Comparison of ENCODE assay signal across 6 fruit fly cellular contexts in genomic region chr3L:1730873-1731272, dm6.
A peak's percentile ranks its signal among the peaks of the same experiment; 100 is the strongest.
TF ChIP-seq lines count a peak whose summit lies in the region.

Gene drpr, minus strand, starts transcription at chr3L:1731107.

- TF ChIP-seq CTCF in S2 (optimal IDR thresholded peaks at IDR 0.05; lab: Kevin White, UChicago) = peak; percentile 24 to 40
- TF ChIP-seq CTCF in whole organism, embryonic (GFP tag; optimal IDR thresholded peaks at IDR 0.05; lab: Kevin White, UChicago) = no peak

TF ChIP-seq in whole organism, adult, 20 proteins besides CTCF, POLR2A, EP300 and RAD21 (continues in another document):
- peak; percentile 31 for TF ChIP-seq CG1620 (GFP tag; optimal IDR thresholded peaks at IDR 0.05; lab: Kevin White, UChicago)
- TF ChIP-seq cnc (optimal IDR thresholded peaks at IDR 0.05; lab: Kevin White, UChicago) = no peak
- TF ChIP-seq Hr96 (GFP tag; optimal IDR thresholded peaks at IDR 0.05; lab: Kevin White, UChicago) = no peak
- no peak for TF ChIP-seq CG5204 (GFP tag; optimal IDR thresholded peaks at IDR 0.05; lab: Kevin White, UChicago)
- peak; percentile 31 for TF ChIP-seq toe (GFP tag; optimal IDR thresholded peaks at IDR 0.05; lab: Kevin White, UChicago)
- peak; percentile 45 for TF ChIP-seq bab1 (GFP tag; optimal IDR thresholded peaks at IDR 0.05; lab: Kevin White, UChicago)
- TF ChIP-seq ovo (GFP tag; optimal IDR thresholded peaks at IDR 0.05; lab: Kevin White, UChicago) = no peak
- peak; percentile 37 for TF ChIP-seq cic (GFP tag; optimal IDR thresholded peaks at IDR 0.05; lab: Kevin White, UChicago)
- TF ChIP-seq kay (GFP tag; lab: Kevin White, UChicago; ENCODE audit: borderline replicate concordance) = no peak
- peak; percentile 21 for TF ChIP-seq CG11617 (GFP tag; optimal IDR thresholded peaks at IDR 0.05; lab: Kevin White, UChicago)
- peak; percentile 36 for TF ChIP-seq Crg-1 (GFP tag; optimal IDR thresholded peaks at IDR 0.05; lab: Kevin White, UChicago)
- no peak for TF ChIP-seq Clk (GFP tag; optimal IDR thresholded peaks at IDR 0.05; lab: Kevin White, UChicago)
- TF ChIP-seq Mnt (GFP tag; optimal IDR thresholded peaks at IDR 0.05; lab: Kevin White, UChicago) = peak; percentile 22
- no peak for TF ChIP-seq CG33017 (tag; optimal IDR thresholded peaks at IDR 0.05; lab: Kevin White, UChicago)
- peak; percentile 23 for TF ChIP-seq CG12768 (GFP tag; optimal IDR thresholded peaks at IDR 0.05; lab: Kevin White, UChicago)
- TF ChIP-seq tj (GFP tag; optimal IDR thresholded peaks at IDR 0.05; lab: Kevin White, UChicago) = peak; percentile 69
- TF ChIP-seq CG7101 (tag; optimal IDR thresholded peaks at IDR 0.05; lab: Kevin White, UChicago) = peak; percentile 44
- TF ChIP-seq CG14711 (tag; optimal IDR thresholded peaks at IDR 0.05; lab: Kevin White, UChicago) = peak; percentile 18

TF ChIP-seq in whole organism, embryonic, 481 proteins besides CTCF, POLR2A, EP300 and RAD21 (continues in another document):
- TF ChIP-seq CG10979 (tag; optimal IDR thresholded peaks at IDR 0.05; lab: Kevin White, UChicago) (peak; percentile 20), run (tag; optimal IDR thresholded peaks at IDR 0.05; lab: Kevin White, UChicago) (peak; percentile 16), ewg (GFP tag; optimal IDR thresholded peaks at IDR 0.05; lab: Kevin White, UChicago) (peak; percentile 64), luna (GFP tag; optimal IDR thresholded peaks at IDR 0.05; lab: Kevin White, UChicago) (no peak), tna (GFP tag; IDR thresholded peaks at IDR 0.05; lab: Robert Waterston, UW; ENCODE audit: partially characterized antibody) (peak; percentile 42; the same call in 1 of the 2 replicates), ftz-f1 (GFP tag; optimal IDR thresholded peaks at IDR 0.05; lab: Kevin White, UChicago) (peak; percentile 1), Dfd (GFP tag; optimal IDR thresholded peaks at IDR 0.05; lab: Kevin White, UChicago) (no peak), dan (GFP tag; IDR thresholded peaks at IDR 0.05; lab: Robert Waterston, UW) (no peak), CG4282 (GFP tag; optimal IDR thresholded peaks at IDR 0.05; lab: Kevin White, UChicago) (no peak), CG4617 (GFP tag; optimal IDR thresholded peaks at IDR 0.05; lab: Kevin White, UChicago; ENCODE audit: borderline replicate concordance) (peak; percentile 60), E2f2 (GFP tag; IDR thresholded peaks at IDR 0.05; lab: Robert Waterston, UW) (peak; percentile 77), CG13296 (GFP tag; optimal IDR thresholded peaks at IDR 0.05; lab: Kevin White, UChicago) (peak; percentile 37), CG2202 (tag; optimal IDR thresholded peaks at IDR 0.05; lab: Kevin White, UChicago) (peak; percentile 6), NfI (GFP tag; optimal IDR thresholded peaks at IDR 0.05; lab: Kevin White, UChicago) (peak; percentile 39), gfzf (GFP tag; optimal IDR thresholded peaks at IDR 0.05; lab: Kevin White, UChicago) (peak; percentile 94), HmgD (GFP tag; optimal IDR thresholded peaks at IDR 0.05; lab: Kevin White, UChicago) (peak; percentile 9), CG7987 (GFP tag; optimal IDR thresholded peaks at IDR 0.05; lab: Kevin White, UChicago) (peak; percentile 62)

TF ChIP-seq in whole organism, prepupa, 60 proteins besides CTCF, POLR2A, EP300 and RAD21 (continues in another document):
- peak; percentile 47 for TF ChIP-seq topi (GFP tag; optimal IDR thresholded peaks at IDR 0.05; lab: Kevin White, UChicago)
- TF ChIP-seq fd85E (GFP tag; optimal IDR thresholded peaks at IDR 0.05; lab: Kevin White, UChicago) = no peak
- peak; percentile 16 for TF ChIP-seq CG3919 (GFP tag; optimal IDR thresholded peaks at IDR 0.05; lab: Kevin White, UChicago)
- peak; percentile 31 for TF ChIP-seq lz (GFP tag; optimal IDR thresholded peaks at IDR 0.05; lab: Kevin White, UChicago)
- TF ChIP-seq CG16779 (tag; optimal IDR thresholded peaks at IDR 0.05; lab: Kevin White, UChicago) = peak; percentile 1
- TF ChIP-seq CG10669 (GFP tag; optimal IDR thresholded peaks at IDR 0.05; lab: Kevin White, UChicago) = no peak
- peak; percentile 72 for TF ChIP-seq svp (GFP tag; lab: Kevin White, UChicago)
- peak; percentile 24 for TF ChIP-seq Met (GFP tag; optimal IDR thresholded peaks at IDR 0.05; lab: Kevin White, UChicago)
- peak; percentile 30 for TF ChIP-seq CG9139 (GFP tag; optimal IDR thresholded peaks at IDR 0.05; lab: Kevin White, UChicago)
- peak; percentile 37 for TF ChIP-seq dsx (GFP tag; optimal IDR thresholded peaks at IDR 0.05; lab: Kevin White, UChicago; ENCODE audit: poor library complexity, severe bottlenecking)
- peak; percentile 47 for TF ChIP-seq CG6854 (GFP tag; optimal IDR thresholded peaks at IDR 0.05; lab: Kevin White, UChicago)
- TF ChIP-seq CG4318 (GFP tag; optimal IDR thresholded peaks at IDR 0.05; lab: Kevin White, UChicago) = no peak
- no peak for TF ChIP-seq Blimp-1 (GFP tag; optimal IDR thresholded peaks at IDR 0.05; lab: Kevin White, UChicago)
- peak; percentile 22 for TF ChIP-seq net (GFP tag; optimal IDR thresholded peaks at IDR 0.05; lab: Kevin White, UChicago)
- no peak for TF ChIP-seq CG15336 (GFP tag; IDR thresholded peaks at IDR 0.05; lab: Robert Waterston, UW)
- TF ChIP-seq CG11902 (GFP tag; optimal IDR thresholded peaks at IDR 0.05; lab: Kevin White, UChicago) = no peak
- peak; percentile 78 for TF ChIP-seq Eip78C (GFP tag; lab: Kevin White, UChicago)
- peak; percentile 62 for TF ChIP-seq fkh (GFP tag; optimal IDR thresholded peaks at IDR 0.05; lab: Kevin White, UChicago)
- TF ChIP-seq Eip75B (GFP tag; optimal IDR thresholded peaks at IDR 0.05; lab: Kevin White, UChicago) = peak; percentile 36
- TF ChIP-seq fd59A (GFP tag; optimal IDR thresholded peaks at IDR 0.05; lab: Kevin White, UChicago) = no peak

TF ChIP-seq in whole organism, pupa, 21 proteins besides CTCF, POLR2A, EP300 and RAD21:
- TF ChIP-seq Pif1B (GFP tag; optimal IDR thresholded peaks at IDR 0.05; lab: Kevin White, UChicago) (peak; percentile 61), CG8159 (tag; optimal IDR thresholded peaks at IDR 0.05; lab: Kevin White, UChicago) (peak; percentile 18), CG15710 (tag; optimal IDR thresholded peaks at IDR 0.05; lab: Kevin White, UChicago) (no peak), CG32121 (GFP tag; IDR thresholded peaks at IDR 0.05; lab: Robert Waterston, UW) (no peak), CG9948 (tag; optimal IDR thresholded peaks at IDR 0.05; lab: Kevin White, UChicago) (no peak), Snoo (tag; optimal IDR thresholded peaks at IDR 0.05; lab: Kevin White, UChicago) (peak; percentile 53), Pif1A (GFP tag; optimal IDR thresholded peaks at IDR 0.05; lab: Kevin White, UChicago) (no peak), gl (tag; optimal IDR thresholded peaks at IDR 0.05; lab: Kevin White, UChicago) (no peak), CG14655 (GFP tag; optimal IDR thresholded peaks at IDR 0.05; lab: Kevin White, UChicago) (no peak), Ets98B (GFP tag; IDR thresholded peaks at IDR 0.05; lab: Robert Waterston, UW) (peak; percentile 15; the same call in 1 of the 2 replicates), rn (GFP tag; IDR thresholded peaks at IDR 0.05; lab: Robert Waterston, UW) (no peak)

TF ChIP-seq in whole organism, wandering third instar larva, 38 proteins besides CTCF, POLR2A, EP300 and RAD21 (continues in another document):
- TF ChIP-seq Dfd (GFP tag; optimal IDR thresholded peaks at IDR 0.05; lab: Kevin White, UChicago) (no peak), Myc (optimal IDR thresholded peaks at IDR 0.05; lab: Kevin White, UChicago) (no peak), br (GFP tag; optimal IDR thresholded peaks at IDR 0.05; lab: Kevin White, UChicago) (peak; percentile 43), Rel (GFP tag; optimal IDR thresholded peaks at IDR 0.05; lab: Kevin White, UChicago) (no peak), Rel (tag; optimal IDR thresholded peaks at IDR 0.05; lab: Kevin White, UChicago) (peak; percentile 57), sv (GFP tag; optimal IDR thresholded peaks at IDR 0.05; lab: Kevin White, UChicago) (no peak), OdsH (GFP tag; optimal IDR thresholded peaks at IDR 0.05; lab: Kevin White, UChicago) (no peak), fru (GFP tag; optimal IDR thresholded peaks at IDR 0.05; lab: Kevin White, UChicago) (peak; percentile 62), CrebA (GFP tag; optimal IDR thresholded peaks at IDR 0.05; lab: Kevin White, UChicago; ENCODE audit: borderline replicate concordance) (no peak), dsf (GFP tag; optimal IDR thresholded peaks at IDR 0.05; lab: Kevin White, UChicago; ENCODE audit: borderline replicate concordance) (no peak), HLH106 (tag; optimal IDR thresholded peaks at IDR 0.05; lab: Kevin White, UChicago) (peak; percentile 14), Abd-B (GFP tag; optimal IDR thresholded peaks at IDR 0.05; lab: Kevin White, UChicago) (no peak), usp (GFP tag; optimal IDR thresholded peaks at IDR 0.05; lab: Kevin White, UChicago) (no peak), Dif (GFP tag; optimal IDR thresholded peaks at IDR 0.05; lab: Kevin White, UChicago; ENCODE audit: partially characterized antibody) (peak; percentile 45), dl (GFP tag; optimal IDR thresholded peaks at IDR 0.05; lab: Kevin White, UChicago; ENCODE audit: insufficient read depth in 1 of 2, partially characterized antibody in 2 of 2) (no peak), foxo (GFP tag; optimal IDR thresholded peaks at IDR 0.05; lab: Kevin White, UChicago) (no peak), sage (GFP tag; optimal IDR thresholded peaks at IDR 0.05; lab: Kevin White, UChicago) (no peak), ey (GFP tag; optimal IDR thresholded peaks at IDR 0.05; lab: Kevin White, UChicago) (no peak), GATAd (GFP tag; optimal IDR thresholded peaks at IDR 0.05; lab: Kevin White, UChicago) (no peak), N (GFP tag; optimal IDR thresholded peaks at IDR 0.05; lab: Kevin White, UChicago) (no peak), Hr83 (GFP tag; optimal IDR thresholded peaks at IDR 0.05; lab: Kevin White, UChicago; ENCODE audit: poor library complexity, severe bottlenecking) (peak; percentile 53), Sp1 (GFP tag; optimal IDR thresholded peaks at IDR 0.05; lab: Kevin White, UChicago) (peak; percentile 43), psq (GFP tag; optimal IDR thresholded peaks at IDR 0.05; lab: Kevin White, UChicago) (no peak), jim (GFP tag; optimal IDR thresholded peaks at IDR 0.05; lab: Kevin White, UChicago) (no peak), h (GFP tag; optimal IDR thresholded peaks at IDR 0.05; lab: Kevin White, UChicago) (peak; percentile 23), lola (GFP tag; optimal IDR thresholded peaks at IDR 0.05; lab: Kevin White, UChicago) (no peak), Hr78 (GFP tag; optimal IDR thresholded peaks at IDR 0.05; lab: Kevin White, UChicago) (no peak), Vsx2 (GFP tag; optimal IDR thresholded peaks at IDR 0.05; lab: Kevin White, UChicago; ENCODE audit: partially characterized antibody) (no peak), Jra (GFP tag; optimal IDR thresholded peaks at IDR 0.05; lab: Kevin White, UChicago) (peak; percentile 17), Hnf4 (GFP tag; optimal IDR thresholded peaks at IDR 0.05; lab: Kevin White, UChicago) (no peak), dmrt93B (GFP tag; optimal IDR thresholded peaks at IDR 0.05; lab: Kevin White, UChicago) (no peak), CG32264 (GFP tag; optimal IDR thresholded peaks at IDR 0.05; lab: Kevin White, UChicago) (no peak)
